Fruit fly (Drosophila melanogaster) whole organism, prepupa: ENCODE results near the gene dj-1beta.

Source experiments
- Blimp-1 ChIP-seq: fragments of 200-800 bp; sonication (Bioruptor generic); optimal IDR thresholded peaks from 3 replicates; lab custom pipeline; 2017; ENCODE audit warnings: missing biosample characterization, missing genetic modification characterization, mild to moderate bottlenecking, moderate library complexity, missing genetic modification reagents
- CG10669 ChIP-seq: fragments of 200-800 bp; sonication (Bioruptor generic); optimal IDR thresholded peaks from 3 replicates; lab custom pipeline; 2018; ENCODE audit warnings: missing biosample characterization, mild to moderate bottlenecking, missing genetic modification characterization, moderate library complexity
- CG11762 ChIP-seq: fragments of 200-800 bp; sonication (Bioruptor generic); optimal IDR thresholded peaks from 3 replicates; lab custom pipeline; 2016; ENCODE audit warnings: missing biosample characterization, missing genetic modification characterization; ENCODE audit not compliant: insufficient read depth
- CG11902 ChIP-seq: fragments of 200-800 bp; sonication (Bioruptor generic); optimal IDR thresholded peaks from 3 replicates; lab custom pipeline; 2016; ENCODE audit warnings: missing biosample characterization, missing genetic modification characterization
- CG15336 ChIP-seq: fragments of 200-800 bp; sonication (Bioruptor generic); IDR thresholded peaks from 2 replicates; pipeline ENCODE4 v1.3.6; 2022; ENCODE audit warnings: missing biosample characterization, missing genetic modification characterization
- CG1621 ChIP-seq: fragments of 200-800 bp; sonication (Bioruptor generic); optimal IDR thresholded peaks from 3 replicates; lab custom pipeline; 2018; ENCODE audit warnings: missing biosample characterization, mild to moderate bottlenecking, missing genetic modification characterization
- CG16779 ChIP-seq: fragments of 200-800 bp; sonication (Bioruptor generic); optimal IDR thresholded peaks from 3 replicates; lab custom pipeline; 2017; ENCODE audit warnings: missing biosample characterization, mild to moderate bottlenecking, missing genetic modification characterization
- CG3032 ChIP-seq: fragments of 200-800 bp; optimal IDR thresholded peaks from 2 replicates; lab custom pipeline; 2019; ENCODE audit warnings: missing biosample characterization, mild to moderate bottlenecking, missing genetic modification characterization, moderate library complexity
- CG32006 ChIP-seq: fragments of 200-800 bp; sonication (Bioruptor generic); optimal IDR thresholded peaks from 3 replicates; lab custom pipeline; 2017; ENCODE audit warnings: missing biosample characterization, mild to moderate bottlenecking, missing genetic modification characterization
- CG3919 ChIP-seq: fragments of 200-800 bp; sonication (Bioruptor generic); optimal IDR thresholded peaks from 3 replicates; lab custom pipeline; 2016; ENCODE audit warnings: missing biosample characterization, missing genetic modification characterization
- CG4318 ChIP-seq: fragments of 200-800 bp; sonication (Bioruptor generic); optimal IDR thresholded peaks from 3 replicates; lab custom pipeline; 2017; ENCODE audit warnings: missing biosample characterization, mild to moderate bottlenecking, missing genetic modification characterization
- CG6163 ChIP-seq: fragments of 200-800 bp; sonication (Bioruptor generic); IDR thresholded peaks from 3 replicates; pipeline ENCODE4 v1.3.6; 2022; ENCODE audit warnings: missing biosample characterization, missing genetic modification characterization
- CG6276 ChIP-seq: fragments of 200-800 bp; sonication (Bioruptor generic); optimal IDR thresholded peaks from 2 replicates; lab custom pipeline; 2017; ENCODE audit warnings: missing biosample characterization, mild to moderate bottlenecking, missing genetic modification characterization
- CG6792 ChIP-seq: fragments of 200-800 bp; sonication (Bioruptor generic); optimal IDR thresholded peaks from 3 replicates; lab custom pipeline; 2016; ENCODE audit warnings: missing biosample characterization, missing genetic modification characterization
- CG6808 ChIP-seq: fragments of 200-800 bp; sonication (Bioruptor generic); optimal IDR thresholded peaks from 3 replicates; lab custom pipeline; 2017; ENCODE audit warnings: missing biosample characterization, missing genetic modification characterization, mild to moderate bottlenecking, moderate library complexity, missing genetic modification reagents
- CG6854 ChIP-seq: fragments of 200-800 bp; sonication (Bioruptor generic); optimal IDR thresholded peaks from 2 replicates; lab custom pipeline; 2017; ENCODE audit warnings: missing biosample characterization, mild to moderate bottlenecking, missing genetic modification characterization
- CG7368 ChIP-seq: fragments of 200-800 bp; sonication (Bioruptor generic); optimal IDR thresholded peaks from 3 replicates; lab custom pipeline; 2016; ENCODE audit warnings: missing biosample characterization, missing genetic modification characterization
- CG8119 ChIP-seq: fragments of 200-800 bp; sonication (Bioruptor generic); IDR thresholded peaks from 3 replicates; pipeline ENCODE4 v1.3.6; 2022; ENCODE audit warnings: missing biosample characterization, missing genetic modification characterization
- CG8632 ChIP-seq: fragments of 200-800 bp; sonication (Bioruptor generic); optimal IDR thresholded peaks from 3 replicates; lab custom pipeline; 2016; ENCODE audit warnings: missing biosample characterization, missing genetic modification characterization
- Eip75B ChIP-seq: fragments of 200-800 bp; sonication (Bioruptor generic); optimal IDR thresholded peaks from 3 replicates; lab custom pipeline; 2016; ENCODE audit warnings: missing biosample characterization, missing genetic modification characterization
- Eip78C ChIP-seq: fragments of 200-800 bp; sonication (Bioruptor generic); peaks from one replicate; lab custom pipeline; 2016; ENCODE audit warnings: missing biosample characterization, missing genetic modification characterization
- Ets21C ChIP-seq: fragments of 200-800 bp; sonication (Bioruptor generic); optimal IDR thresholded peaks from 3 replicates; lab custom pipeline; 2016; ENCODE audit warnings: missing biosample characterization, missing genetic modification characterization
- Ets96B ChIP-seq: fragments of 200-800 bp; optimal IDR thresholded peaks from 2 replicates; lab custom pipeline; 2019; ENCODE audit warnings: missing biosample characterization, mild to moderate bottlenecking, missing genetic modification characterization, moderate library complexity
- Gug ChIP-seq: fragments of 200-800 bp; sonication (Bioruptor generic); IDR thresholded peaks from 2 replicates; pipeline ENCODE4 v1.3.6; 2022; ENCODE audit warnings: missing biosample characterization, missing genetic modification characterization
- Hr38 ChIP-seq: sonication (Bioruptor generic); optimal IDR thresholded peaks from 2 replicates; lab custom pipeline; 2016; ENCODE audit warnings: missing biosample characterization, missing genetic modification characterization
- Hr39 ChIP-seq: fragments of 200-800 bp; sonication (Bioruptor generic); optimal IDR thresholded peaks from 2 replicates; lab custom pipeline; 2016; ENCODE audit warnings: missing biosample characterization, missing genetic modification characterization
- Hr4 ChIP-seq: fragments of 200-800 bp; sonication (Bioruptor generic); optimal IDR thresholded peaks from 3 replicates; lab custom pipeline; 2016; ENCODE audit warnings: missing biosample characterization, missing genetic modification characterization
- OdsH ChIP-seq: fragments of 200-800 bp; sonication (Bioruptor generic); optimal IDR thresholded peaks from 3 replicates; lab custom pipeline; 2016; ENCODE audit warnings: missing biosample characterization, missing genetic modification characterization
- Smox ChIP-seq: fragments of 200-800 bp; sonication (Bioruptor generic); optimal IDR thresholded peaks from 3 replicates; lab custom pipeline; 2016; ENCODE audit warnings: missing biosample characterization, missing genetic modification characterization
- Sox102F ChIP-seq: fragments of 200-800 bp; sonication (Bioruptor generic); optimal IDR thresholded peaks from 2 replicates; lab custom pipeline; 2016; ENCODE audit warnings: missing biosample characterization, mild to moderate bottlenecking, missing genetic modification characterization
- Sox14 ChIP-seq: fragments of 200-800 bp; sonication (Bioruptor generic); optimal IDR thresholded peaks from 3 replicates; lab custom pipeline; 2016; ENCODE audit warnings: missing biosample characterization, missing genetic modification characterization
- Sox15 ChIP-seq: fragments of 200-800 bp; sonication (Bioruptor generic); optimal IDR thresholded peaks from 3 replicates; lab custom pipeline; 2016; ENCODE audit warnings: missing biosample characterization, missing genetic modification characterization
- achi ChIP-seq: fragments of 200-800 bp; sonication (Bioruptor generic); optimal IDR thresholded peaks from 3 replicates; lab custom pipeline; 2016; ENCODE audit warnings: missing biosample characterization, missing genetic modification characterization
- acj6 ChIP-seq: fragments of 200-800 bp; sonication (Bioruptor generic); optimal IDR thresholded peaks from 3 replicates; lab custom pipeline; 2016; ENCODE audit warnings: missing biosample characterization, missing genetic modification characterization
- cyc ChIP-seq: fragments of 200-800 bp; sonication (Bioruptor generic); optimal IDR thresholded peaks from 3 replicates; lab custom pipeline; 2016; ENCODE audit warnings: missing biosample characterization, missing genetic modification characterization
- dac ChIP-seq: fragments of 200-800 bp; sonication (Bioruptor generic); optimal IDR thresholded peaks from 2 replicates; lab custom pipeline; 2017; ENCODE audit warnings: missing biosample characterization, mild to moderate bottlenecking, missing genetic modification characterization
- dsx ChIP-seq: fragments of 200-800 bp; optimal IDR thresholded peaks from 3 replicates; lab custom pipeline; 2019; ENCODE audit warnings: missing biosample characterization, mild to moderate bottlenecking, missing genetic modification characterization, moderate library complexity; ENCODE audit not compliant: poor library complexity, severe bottlenecking
- eg ChIP-seq: fragments of 200-800 bp; sonication (Bioruptor generic); IDR thresholded peaks from 3 replicates; pipeline ENCODE4 v1.3.6; 2022; ENCODE audit warnings: missing biosample characterization, missing genetic modification characterization
- esn ChIP-seq: fragments of 200-800 bp; sonication (Bioruptor generic); optimal IDR thresholded peaks from 2 replicates; lab custom pipeline; 2016; ENCODE audit warnings: missing biosample characterization, mild to moderate bottlenecking, missing genetic modification characterization, moderate library complexity
- fd59A ChIP-seq: fragments of 200-800 bp; sonication (Bioruptor generic); optimal IDR thresholded peaks from 2 replicates; lab custom pipeline; 2017; ENCODE audit warnings: missing biosample characterization, mild to moderate bottlenecking, missing genetic modification characterization, missing genetic modification reagents
- fd85E ChIP-seq: fragments of 200-800 bp; sonication (Bioruptor generic); optimal IDR thresholded peaks from 3 replicates; lab custom pipeline; 2016; ENCODE audit warnings: missing biosample characterization, missing genetic modification characterization
- lz ChIP-seq: fragments of 200-800 bp; sonication (Bioruptor generic); optimal IDR thresholded peaks from 3 replicates; lab custom pipeline; 2016; ENCODE audit warnings: missing biosample characterization, missing genetic modification characterization
- net ChIP-seq: fragments of 200-800 bp; sonication (Bioruptor generic); optimal IDR thresholded peaks from 3 replicates; lab custom pipeline; 2016; ENCODE audit warnings: missing biosample characterization, missing genetic modification characterization
- pdm3 ChIP-seq: fragments of 200-800 bp; sonication (Bioruptor generic); optimal IDR thresholded peaks from 3 replicates; lab custom pipeline; 2016; ENCODE audit warnings: missing biosample characterization, missing genetic modification characterization
- salr ChIP-seq, 2 experiments: fragments of 200-800 bp; sonication (Bioruptor generic); optimal IDR thresholded peaks; 3 replicates each; lab custom pipeline; 2016 to 2018; ENCODE audit warnings: missing biosample characterization in 2 of 2, missing genetic modification characterization in 2 of 2, mild to moderate bottlenecking in 1 of 2
- vri ChIP-seq: fragments of 200-800 bp; sonication (Bioruptor generic); optimal IDR thresholded peaks from 3 replicates; lab custom pipeline; 2016; ENCODE audit warnings: missing biosample characterization, mild to moderate bottlenecking, missing genetic modification characterization

Gene dj-1beta

DNA sequence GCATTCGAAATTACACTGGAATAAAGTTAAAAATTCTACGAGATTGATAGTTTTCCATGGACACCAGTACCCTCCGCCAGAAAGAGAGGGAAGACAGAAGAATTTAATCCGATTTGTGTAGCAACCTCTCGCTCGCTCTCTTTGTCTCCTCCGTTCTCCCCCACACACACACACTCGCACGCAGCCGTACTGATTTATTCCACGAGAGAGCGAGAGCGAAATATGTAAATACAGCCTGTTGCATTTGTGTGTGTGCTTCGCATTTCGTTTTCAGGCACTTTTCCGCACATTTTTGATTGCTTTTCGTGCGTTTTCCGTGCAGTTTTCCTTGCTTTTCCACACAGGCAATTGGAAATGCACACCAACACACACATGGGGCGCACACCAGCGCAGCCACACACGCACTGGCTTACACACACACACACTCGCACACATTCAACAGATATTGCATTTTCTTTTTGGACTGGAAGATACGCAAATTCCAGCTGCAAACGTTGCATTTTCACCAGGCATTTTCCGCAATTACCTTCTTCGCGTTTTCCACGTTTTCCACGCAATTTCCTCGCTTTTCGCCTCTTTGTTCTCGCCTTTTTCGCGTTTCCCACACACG, 1.1 kb upstream of the dj-1beta start (continued):
- no peak for TF ChIP-seq vri (GFP tag; lab: Kevin White, UChicago)
- no peak for TF ChIP-seq salr (GFP tag; optimal IDR thresholded peaks at IDR 0.05; lab: Kevin White, UChicago)
- no peak for TF ChIP-seq Gug
- no peak for TF ChIP-seq CG7368 (GFP tag; lab: Kevin White, UChicago)
- no peak for TF ChIP-seq cyc (GFP tag; lab: Kevin White, UChicago)
- TF ChIP-seq Blimp-1 (GFP tag; lab: Kevin White, UChicago): no peak
- TF ChIP-seq, all 60 proteins: peak for 8

DNA sequence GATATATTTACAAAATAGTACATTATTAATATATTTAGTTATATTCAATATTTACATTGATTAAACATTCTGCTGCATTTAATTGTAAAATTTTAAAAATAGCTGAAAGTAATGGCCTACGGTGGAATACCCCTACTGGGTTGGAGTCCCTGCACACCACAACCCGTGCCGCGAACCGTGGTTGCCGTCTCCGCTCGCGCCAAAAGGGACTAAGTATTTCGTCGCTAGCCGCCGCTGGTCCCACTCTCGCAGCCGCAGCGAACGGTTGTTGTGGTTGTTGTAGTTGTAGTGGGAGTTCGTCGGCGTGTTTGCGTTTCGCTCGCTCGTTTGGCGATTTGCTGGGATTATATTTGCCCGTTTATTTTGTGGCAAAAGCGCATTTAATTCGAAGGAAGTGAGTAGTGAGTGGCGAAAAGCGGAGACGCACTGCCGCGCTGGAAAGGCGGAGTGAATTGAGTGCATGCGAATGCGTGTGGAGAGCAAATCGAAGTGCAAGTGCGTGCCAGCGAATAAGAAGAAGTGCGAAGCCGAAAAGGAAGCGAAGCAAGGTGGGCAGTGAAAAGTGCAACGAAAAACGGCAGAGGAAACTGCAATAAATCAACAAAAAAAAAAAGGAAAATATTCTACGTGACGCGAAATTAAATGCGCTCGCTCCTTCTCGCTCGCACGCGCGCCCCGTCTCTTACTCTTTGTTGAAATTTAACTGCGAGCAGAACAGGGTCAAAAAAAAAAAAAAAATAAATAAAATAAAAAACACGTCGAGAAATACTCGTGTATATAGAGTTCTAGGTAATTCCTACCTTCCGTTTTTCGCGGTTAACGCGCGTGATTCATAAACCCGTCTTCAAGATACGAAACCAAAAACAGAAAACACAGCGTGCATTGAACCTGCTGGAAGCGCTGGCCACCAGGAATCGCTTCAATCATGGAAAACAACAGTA, 1.7 kb downstream of the dj-1beta start, which contains the start of gene cindr:
Gene cindr (plus strand): TSS at position 272 of the 941 bp plus-strand sequence.
- TF ChIP-seq Ets21C (GFP tag; lab: Kevin White, UChicago) (no peak), fd85E (GFP tag; lab: Kevin White, UChicago) (no peak), CG10669 (GFP tag; lab: Kevin White, UChicago) (no peak), Blimp-1 (GFP tag; lab: Kevin White, UChicago) (peak; percentile 2), CG6808 (peak; percentile 68), CG8632 (GFP tag; lab: Kevin White, UChicago) (no peak), CG6276 (GFP tag; lab: Kevin White, UChicago) (peak; percentile 26), dsx (GFP tag; lab: Kevin White, UChicago) (peak; percentile 41), CG16779 (tag; lab: Kevin White, UChicago) (peak; percentile 60), Hr4 (GFP tag; lab: Kevin White, UChicago) (peak; percentile 13), Sox14 (GFP tag; lab: Kevin White, UChicago) (peak; percentile 44), Ets96B (tag; lab: Kevin White, UChicago) (no peak), CG3919 (GFP tag; lab: Kevin White, UChicago) (peak; percentile 16), dac (GFP tag; lab: Kevin White, UChicago) (no peak), CG6854 (peak; percentile 78), vri (GFP tag; lab: Kevin White, UChicago) (peak; percentile 0), CG3032 (peak; percentile 22), OdsH (peak; percentile 26), CG32006 (GFP tag; lab: Kevin White, UChicago) (no peak), CG6792 (GFP tag; lab: Kevin White, UChicago) (no peak), eg (GFP tag; lab: Robert Waterston, UW) (no peak), Smox (no peak), Hr38 (no peak), Eip75B (GFP tag; lab: Kevin White, UChicago) (peak; percentile 54), fd59A (no peak), CG7368 (GFP tag; lab: Kevin White, UChicago) (peak; percentile 5), Hr39 (peak; percentile 38), CG4318 (GFP tag; lab: Kevin White, UChicago) (no peak), Gug (0 out of 2 replicates have a peak, but pooled peaks have one; percentile 37), CG11762 (GFP tag; lab: Kevin White, UChicago) (no peak), acj6 (GFP tag; lab: Kevin White, UChicago) (no peak), esn (peak; percentile 31), CG8119 (GFP tag; lab: Robert Waterston, UW) (peak; percentile 64; the same call in 2 of the 3 replicates), CG6163 (GFP tag; lab: Robert Waterston, UW) (peak; percentile 65), Sox102F (GFP tag; lab: Kevin White, UChicago) (peak; percentile 15), pdm3 (peak; percentile 13), achi (peak; percentile 28), CG11902 (no peak), CG15336 (GFP tag; lab: Robert Waterston, UW) (no peak), lz (peak; percentile 6), cyc (GFP tag; lab: Kevin White, UChicago) (peak; percentile 23), Sox15 (GFP tag; lab: Kevin White, UChicago) (no peak), net (peak; percentile 7), Eip78C (GFP tag; lab: Kevin White, UChicago) (peak; percentile 76), CG1621 (tag; lab: Kevin White, UChicago) (peak; percentile 48)
